Worm (Caenorhabditis elegans) whole organism, young adult: ENCODE data around the gene D1054.5.

Experiments used
- B0019.2 ChIP-seq: fragments of 200-800 bp; sonication (Bioruptor generic); conservative IDR thresholded peaks from 2 replicates; pipeline ENCODE4 v1.3.6; 2022; ENCODE audit warnings: missing genetic modification reagents, missing genetic modification characterization, missing compliant biosample characterization
- B0035.1 ChIP-seq: sonication (generic microtip); optimal IDR thresholded peaks from 2 replicates; lab custom pipeline; 2016; ENCODE audit warnings: missing genetic modification characterization, mild to moderate bottlenecking, missing compliant biosample characterization, missing genotype, missing genetic modification reagents
- C06A6.2 ChIP-seq: fragments of 200-800 bp; sonication (Bioruptor generic); conservative IDR thresholded peaks from 2 replicates; pipeline ENCODE4 v1.3.6; 2022; ENCODE audit warnings: missing genetic modification characterization, missing compliant biosample characterization
- C17E4.6 ChIP-seq: fragments of 200-800 bp; sonication (Bioruptor generic); IDR thresholded peaks from 2 replicates; pipeline ENCODE4 v1.3.6; 2022; ENCODE audit warnings: missing genetic modification reagents, missing genetic modification characterization, missing compliant biosample characterization
- F22D6.2 ChIP-seq: sonication (generic microtip); optimal IDR thresholded peaks from 2 replicates; lab custom pipeline; 2016; ENCODE audit warnings: mild to moderate bottlenecking, missing genetic modification characterization, missing compliant biosample characterization
- F37B4.10 ChIP-seq: fragments of 200-800 bp; sonication (Bioruptor generic); IDR thresholded peaks from 2 replicates; pipeline ENCODE4 v1.3.6; 2022; ENCODE audit warnings: missing genetic modification characterization, missing compliant biosample characterization
- F39B2.1 ChIP-seq: fragments of 200-800 bp; sonication (Bioruptor generic); IDR thresholded peaks from 2 replicates; pipeline ENCODE4 v1.3.6; 2022; ENCODE audit warnings: missing genetic modification reagents, missing genetic modification characterization, missing compliant biosample characterization
- F49E8.2 ChIP-seq: sonication (generic microtip); optimal IDR thresholded peaks from 3 replicates; lab custom pipeline; 2017; ENCODE audit warnings: missing genetic modification characterization, mild to moderate bottlenecking, missing compliant biosample characterization, antibody characterized with exemption, moderate library complexity; ENCODE audit not compliant: insufficient read depth
- F52B5.7 ChIP-seq: sonication (generic microtip); optimal IDR thresholded peaks from 2 replicates; lab custom pipeline; 2016; ENCODE audit warnings: mild to moderate bottlenecking, missing genetic modification characterization, missing compliant biosample characterization
- F55B11.4 ChIP-seq: sonication (generic microtip); optimal IDR thresholded peaks from 2 replicates; lab custom pipeline; 2016; ENCODE audit warnings: missing compliant biosample characterization, missing genetic modification characterization, borderline replicate concordance; ENCODE audit not compliant: insufficient read depth
- F57A8.1 ChIP-seq: fragments of 200-800 bp; sonication (Bioruptor generic); optimal IDR thresholded peaks from 2 replicates; lab custom pipeline; 2018; ENCODE audit warnings: mild to moderate bottlenecking, missing genetic modification characterization, moderate library complexity, missing compliant biosample characterization
- Y67H2A.10 ChIP-seq: fragments of 200-800 bp; sonication (Bioruptor generic); conservative IDR thresholded peaks from 2 replicates; pipeline ENCODE4 v1.3.6; 2022; ENCODE audit warnings: missing genetic modification reagents, missing genetic modification characterization, missing compliant biosample characterization
- aptf-2 ChIP-seq: fragments of 200-800 bp; sonication (Bioruptor generic); conservative IDR thresholded peaks from 2 replicates; pipeline ENCODE4 v1.3.6; 2022; ENCODE audit warnings: missing genetic modification reagents, missing genetic modification characterization, missing compliant biosample characterization
- attf-3 ChIP-seq: fragments of 200-800 bp; sonication (Bioruptor generic); conservative IDR thresholded peaks from 2 replicates; pipeline ENCODE4 v1.3.6; 2022; ENCODE audit warnings: missing genetic modification reagents, missing genetic modification characterization, missing compliant biosample characterization
- ceh-27 ChIP-seq: fragments of 200-800 bp; sonication (Bioruptor generic); optimal IDR thresholded peaks from 2 replicates; lab custom pipeline; 2018; ENCODE audit warnings: mild to moderate bottlenecking, missing genetic modification characterization, moderate library complexity, missing compliant biosample characterization
- ceh-58 ChIP-seq: fragments of 200-800 bp; sonication (Bioruptor generic); IDR thresholded peaks from 2 replicates; pipeline ENCODE4 v1.3.6; 2022; ENCODE audit warnings: missing genetic modification characterization, missing compliant biosample characterization
- ceh-79 ChIP-seq: sonication (generic microtip); optimal IDR thresholded peaks from 2 replicates; lab custom pipeline; 2017; ENCODE audit warnings: mild to moderate bottlenecking, missing genetic modification characterization, missing compliant biosample characterization
- dpff-1 ChIP-seq: sonication (generic microtip); optimal IDR thresholded peaks from 2 replicates; lab custom pipeline; 2017; ENCODE audit warnings: mild to moderate bottlenecking, missing genetic modification characterization, missing compliant biosample characterization
- hlh-12 ChIP-seq: sonication (generic microtip); optimal IDR thresholded peaks from 2 replicates; lab custom pipeline; 2016; ENCODE audit warnings: missing genetic modification characterization, missing compliant biosample characterization
- hmg-1.2 ChIP-seq: fragments of 200-800 bp; sonication (Bioruptor generic); IDR thresholded peaks from 2 replicates; pipeline ENCODE4 v1.3.6; 2022; ENCODE audit warnings: missing genetic modification reagents, missing genetic modification characterization, missing compliant biosample characterization
- hmg-20 ChIP-seq: fragments of 200-800 bp; sonication (Bioruptor generic); IDR thresholded peaks from 2 replicates; pipeline ENCODE4 v1.3.6; 2022; ENCODE audit warnings: missing genetic modification reagents, missing genetic modification characterization, missing compliant biosample characterization
- lin-40 ChIP-seq: sonication (generic microtip); optimal IDR thresholded peaks from 2 replicates; lab custom pipeline; 2016; ENCODE audit warnings: missing genetic modification characterization, mild to moderate bottlenecking, missing compliant biosample characterization, missing genotype, missing genetic modification reagents
- madf-10 ChIP-seq: sonication (generic microtip); optimal IDR thresholded peaks from 2 replicates; lab custom pipeline; 2016; ENCODE audit warnings: mild to moderate bottlenecking, missing genetic modification characterization, missing compliant biosample characterization
- nfya-1 ChIP-seq: sonication (generic microtip); optimal IDR thresholded peaks from 2 replicates; lab custom pipeline; 2017; ENCODE audit warnings: antibody characterized with exemption, missing compliant biosample characterization, missing genetic modification characterization, borderline replicate concordance; ENCODE audit not compliant: insufficient read depth
- pbrm-1 ChIP-seq: fragments of 200-800 bp; sonication (Bioruptor generic); IDR thresholded peaks from 2 replicates; pipeline ENCODE4 v1.3.6; 2022; ENCODE audit warnings: missing genetic modification reagents, missing genetic modification characterization, missing compliant biosample characterization
- pha-4 ChIP-seq: fragments of 150-350 bp; sonication (generic microtip); optimal IDR thresholded peaks from 2 replicates; lab custom pipeline; 2014; ENCODE audit warnings: missing biosample characterization, missing genetic modification reagents, missing genetic modification characterization
- rcor-1 ChIP-seq: fragments of 200-800 bp; sonication (Bioruptor generic); IDR thresholded peaks from 2 replicates; pipeline ENCODE4 v1.3.6; 2022; ENCODE audit warnings: missing genetic modification reagents, missing genetic modification characterization, missing compliant biosample characterization
- rec-8 ChIP-seq, 2 experiments: sonication (generic microtip); optimal IDR thresholded peaks; 2 replicates each; lab custom pipeline; 2016; ENCODE audit warnings: mild to moderate bottlenecking in 2 of 2, missing genetic modification characterization in 2 of 2, missing genetic modification reagents in 2 of 2, missing genotype in 2 of 2, missing biosample characterization in 1 of 2, missing compliant biosample characterization in 1 of 2, moderate library complexity in 1 of 2
- rpc-1 ChIP-seq, 2 experiments: fragments of 150-350 bp in 1 of 2; sonication (generic microtip) in 1 of 2; optimal IDR thresholded peaks; 2 replicates each; lab custom pipeline; 2014 to 2018; ENCODE audit warnings: missing biosample characterization in 1 of 2, missing genetic modification characterization in 1 of 2, missing genetic modification reagents in 1 of 2, missing genotype in 1 of 2
- snpc-3.4 ChIP-seq: sonication (generic microtip); optimal IDR thresholded peaks from 2 replicates; lab custom pipeline; 2017; ENCODE audit warnings: missing genetic modification characterization, mild to moderate bottlenecking, missing compliant biosample characterization, antibody characterized with exemption, moderate library complexity, missing genotype, missing genetic modification reagents
- snpc-4 ChIP-seq, 5 experiments: fragments of 150-350 bp in 1 of 5; sonication (generic microtip) in 4 of 5; optimal IDR thresholded peaks; 2 replicates each; lab custom pipeline; 2014 to 2018; ENCODE audit warnings: missing genetic modification characterization in 5 of 5, missing biosample characterization in 3 of 5, antibody characterized with exemption in 2 of 5, mild to moderate bottlenecking in 2 of 5, missing compliant biosample characterization in 2 of 5, missing genotype in 2 of 5, moderate library complexity in 2 of 5, missing genetic modification reagents in 1 of 5
- somi-1 ChIP-seq: fragments of 200-800 bp; sonication (Bioruptor generic); optimal IDR thresholded peaks from 2 replicates; lab custom pipeline; 2018; ENCODE audit warnings: mild to moderate bottlenecking, missing genetic modification characterization, missing compliant biosample characterization
- sptf-2 ChIP-seq: fragments of 200-800 bp; sonication (Bioruptor generic); optimal IDR thresholded peaks from 2 replicates; lab custom pipeline; 2018; ENCODE audit warnings: mild to moderate bottlenecking, missing genetic modification characterization, missing compliant biosample characterization
- zim-3 ChIP-seq: sonication (generic microtip); optimal IDR thresholded peaks from 2 replicates; lab custom pipeline; 2017; ENCODE audit warnings: mild to moderate bottlenecking, missing genetic modification characterization, moderate library complexity, missing compliant biosample characterization
- ztf-18 ChIP-seq: sonication (generic microtip); optimal IDR thresholded peaks from 2 replicates; lab custom pipeline; 2016; ENCODE audit warnings: missing genotype, mild to moderate bottlenecking, missing genetic modification characterization, missing compliant biosample characterization
- ztf-25 ChIP-seq: fragments of 200-800 bp; sonication (Bioruptor generic); IDR thresholded peaks from 2 replicates; pipeline ENCODE4 v1.3.6; 2022; ENCODE audit warnings: missing genetic modification reagents, missing genetic modification characterization, missing compliant biosample characterization

The D1054.5 gene

DNA sequence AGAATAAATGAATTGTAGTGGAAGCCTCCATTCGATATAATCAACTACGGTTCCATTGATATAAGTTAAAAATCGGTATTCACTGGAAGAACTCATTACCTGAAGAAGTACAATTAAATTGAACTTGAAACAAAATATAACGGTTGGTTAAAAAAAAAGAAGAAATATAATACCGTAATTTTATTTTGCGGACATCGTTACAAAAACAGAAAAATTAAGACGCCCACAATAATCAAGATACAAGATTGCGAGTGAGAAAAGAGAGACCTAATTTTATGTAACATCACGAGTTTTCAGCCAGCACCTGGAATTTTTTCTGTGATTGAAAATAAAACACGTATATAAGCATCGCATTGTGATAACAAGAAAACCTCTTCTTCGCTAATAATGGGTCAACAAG is 13.7 kb downstream of the D1054.5 start, which contains the start of gene sre-6:
TSS of gene sre-6 (minus strand) at position 101 of the 400 bp plus-strand sequence.
- TF ChIP-seq pbrm-1 (GFP tag; lab: Robert Waterston, UW) (no peak), sptf-2 (no peak), ztf-25 (GFP tag; lab: Robert Waterston, UW) (no peak), lin-40 (tag; lab: Kevin White, UChicago) (no peak), hlh-12 (tag; lab: Kevin White, UChicago) (no peak), F55B11.4 (no peak), C06A6.2 (no peak), rpc-1 (optimal IDR thresholded peaks at IDR 0.05; lab: Kevin White, UChicago) (no peak), rpc-1 (tag; optimal IDR thresholded peaks at IDR 0.05; lab: Kevin White, UChicago) (no peak), F39B2.1 (GFP tag; lab: Robert Waterston, UW) (no peak), nfya-1 (tag; lab: Kevin White, UChicago) (no peak), B0035.1 (tag; lab: Kevin White, UChicago) (no peak), madf-10 (tag; lab: Kevin White, UChicago) (no peak), hmg-20 (GFP tag; lab: Robert Waterston, UW) (no peak), aptf-2 (no peak), Y67H2A.10 (no peak), F57A8.1 (GFP tag; lab: Kevin White, UChicago) (no peak), pha-4 (tag; lab: Kevin White, UChicago) (no peak), snpc-3.4 (tag; lab: Kevin White, UChicago) (no peak), rcor-1 (GFP tag; lab: Robert Waterston, UW) (no peak), F37B4.10 (GFP tag; lab: Robert Waterston, UW) (no peak)

DNA sequence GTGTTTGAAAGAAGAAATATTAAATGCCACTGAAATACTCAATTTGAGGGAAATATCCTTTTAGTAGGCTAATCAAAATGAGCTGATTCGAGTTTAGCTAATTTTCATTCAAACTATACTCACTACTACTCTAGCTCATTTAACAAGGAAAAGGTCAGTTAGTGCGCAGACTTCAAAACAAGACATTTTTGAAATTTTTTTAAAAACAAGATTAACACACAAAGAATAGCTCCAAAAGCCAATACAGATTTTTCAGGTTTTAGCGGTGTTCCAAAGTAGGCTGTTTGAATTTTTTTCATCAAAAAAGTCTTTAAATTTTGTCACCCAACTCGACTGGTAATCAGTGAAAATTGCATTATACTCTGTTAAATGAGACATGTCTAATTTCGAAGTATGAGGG is 15.5 kb downstream of the D1054.5 start:
- TF ChIP-seq hlh-12 (tag; lab: Kevin White, UChicago) = no peak
- no peak for TF ChIP-seq F22D6.2 (tag; lab: Kevin White, UChicago)
- no peak for TF ChIP-seq attf-3 (GFP tag; lab: Robert Waterston, UW)
- no peak for TF ChIP-seq dpff-1 (tag; lab: Kevin White, UChicago)
- TF ChIP-seq nfya-1 (tag; lab: Kevin White, UChicago) = no peak
- no peak for TF ChIP-seq B0019.2 (GFP tag; lab: Robert Waterston, UW)
- TF ChIP-seq snpc-4 (GFP tag; optimal IDR thresholded peaks at IDR 0.05; lab: Kevin White, UChicago) = no peak
- no peak for TF ChIP-seq snpc-4 (tag; optimal IDR thresholded peaks at IDR 0.05; lab: Kevin White, UChicago)
- TF ChIP-seq F52B5.7 (tag; lab: Kevin White, UChicago) = no peak
- no peak for TF ChIP-seq C17E4.6 (GFP tag; lab: Robert Waterston, UW)
- TF ChIP-seq ceh-27 = no peak
- TF ChIP-seq F39B2.1 (GFP tag; lab: Robert Waterston, UW) = no peak

DNA sequence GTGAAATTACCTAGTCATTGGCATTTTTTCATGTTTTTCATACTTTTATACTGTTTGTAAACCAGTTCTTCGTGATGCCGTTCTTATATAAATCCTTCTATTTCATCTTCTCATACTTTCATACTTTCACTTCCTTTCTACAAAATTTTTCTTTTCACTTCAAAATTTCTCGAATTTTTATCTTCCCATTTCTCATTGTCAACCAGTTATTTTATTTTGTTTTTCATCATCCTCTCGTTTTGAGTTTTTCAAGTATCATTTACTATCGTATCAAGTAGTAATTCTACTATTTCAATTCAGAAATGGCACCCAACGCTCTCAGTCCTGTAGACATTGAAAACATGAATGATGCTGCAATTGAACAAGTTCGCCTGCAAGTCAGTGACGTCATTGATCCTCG is 17.7 kb downstream of the D1054.5 start, which contains the start of gene F28H7.8:
TSS of gene F28H7.8 (plus strand) at position 301 of the 400 bp plus-strand sequence.
- TF ChIP-seq C17E4.6 (GFP tag; lab: Robert Waterston, UW) (no peak), ceh-79 (tag; lab: Kevin White, UChicago) (no peak), hmg-1.2 (no peak), F57A8.1 (GFP tag; lab: Kevin White, UChicago) (no peak), zim-3 (tag; lab: Kevin White, UChicago) (no peak), F49E8.2 (no peak), rec-8 (tag; optimal IDR thresholded peaks at IDR 0.05; lab: Kevin White, UChicago) (no peak), ztf-18 (tag; lab: Kevin White, UChicago) (no peak), somi-1 (GFP tag; lab: Kevin White, UChicago) (no peak), ceh-58 (GFP tag; lab: Robert Waterston, UW) (no peak), Y67H2A.10 (no peak)
